Worm (Caenorhabditis elegans): ENCODE measurements around the gene sucl-1.

The sucl-1 gene

DNA sequence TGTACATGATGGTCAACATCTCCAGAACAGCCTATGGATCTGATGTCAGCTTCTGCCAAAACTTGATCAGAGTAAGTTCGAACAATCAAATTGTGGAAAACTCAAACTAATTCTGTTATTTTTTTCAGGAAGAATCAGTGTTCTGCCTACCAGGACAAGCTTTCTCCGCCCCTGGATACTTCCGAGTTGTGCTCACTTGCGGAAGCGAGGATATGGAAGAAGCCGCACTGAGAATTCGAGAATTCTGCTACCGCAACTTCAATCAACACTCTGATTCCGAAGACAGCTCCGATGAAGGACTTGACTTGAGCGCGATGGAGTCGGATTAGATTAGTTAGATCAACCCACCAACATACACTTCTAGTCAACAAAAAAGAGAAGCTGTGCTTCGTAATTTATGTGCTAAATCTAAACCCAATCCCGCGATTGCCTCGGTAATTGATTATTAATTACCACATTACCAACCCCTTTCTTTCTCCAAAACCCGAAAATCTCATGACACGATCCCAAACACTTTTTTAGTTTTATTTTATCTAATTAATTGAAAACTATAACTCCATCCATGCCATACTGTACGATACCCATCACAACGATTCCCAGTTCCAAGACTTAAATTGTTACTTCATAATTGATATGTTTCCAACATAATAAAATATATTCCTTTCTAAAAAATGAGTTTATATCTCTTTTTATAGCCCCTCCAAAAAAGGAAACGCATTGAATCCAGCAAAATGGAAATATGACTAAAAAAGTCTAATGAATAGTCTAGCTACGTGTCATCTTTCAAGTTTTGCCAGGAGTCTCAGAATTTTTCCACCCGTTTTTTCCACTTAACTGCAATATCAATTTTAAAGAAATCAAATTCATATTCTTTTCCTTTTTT lies 38.7 kb downstream of the sucl-1 start:
- peak; percentile 52 for TF ChIP-seq nhr-43 (tag; optimal IDR thresholded peaks at IDR 0.05; ENCODE audit: poor library complexity, severe bottlenecking)
- TF ChIP-seq fkh-2 (tag; optimal IDR thresholded peaks at IDR 0.05), result no peak
- peak; percentile 1 for TF ChIP-seq nhr-25 (tag; optimal IDR thresholded peaks at IDR 0.05)
- no peak for TF ChIP-seq lsy-12 (tag; optimal IDR thresholded peaks at IDR 0.05)
- TF ChIP-seq ceh-9 (tag; optimal IDR thresholded peaks at IDR 0.05), result no peak
- TF ChIP-seq elt-1 (tag; optimal IDR thresholded peaks at IDR 0.05), result no peak
- TF ChIP-seq ztf-11 (tag; optimal IDR thresholded peaks at IDR 0.05), result no peak
- peak; percentile 85 for TF ChIP-seq ama-1 (optimal IDR thresholded peaks at IDR 0.05)
- no peak for TF ChIP-seq nhr-12 (tag; optimal IDR thresholded peaks at IDR 0.05)
- TF ChIP-seq R02D3.7 (tag; optimal IDR thresholded peaks at IDR 0.05), result no peak
- TF ChIP-seq nhr-237 (tag; optimal IDR thresholded peaks at IDR 0.05), result no peak
- TF ChIP-seq nhr-67 (tag; optimal IDR thresholded peaks at IDR 0.05), result no peak
- no peak for TF ChIP-seq sea-2 (GFP tag; optimal IDR thresholded peaks at IDR 0.05)
- no peak for TF ChIP-seq nfya-1 (tag; optimal IDR thresholded peaks at IDR 0.05; ENCODE audit: insufficient read depth)
- TF ChIP-seq ceh-16 (tag; optimal IDR thresholded peaks at IDR 0.05), result no peak
- TF ChIP-seq fkh-10 (GFP tag; optimal IDR thresholded peaks at IDR 0.05), result no peak
- TF ChIP-seq nhr-77 (tag; optimal IDR thresholded peaks at IDR 0.05), result no peak
- peak; percentile 1 for TF ChIP-seq nhr-23 (tag; optimal IDR thresholded peaks at IDR 0.05)
- no peak for TF ChIP-seq unc-39 (tag; optimal IDR thresholded peaks at IDR 0.05)
- no peak for TF ChIP-seq snpc-4 (tag; optimal IDR thresholded peaks at IDR 0.05)
- no peak for TF ChIP-seq mml-1 (tag; optimal IDR thresholded peaks at IDR 0.05)

DNA sequence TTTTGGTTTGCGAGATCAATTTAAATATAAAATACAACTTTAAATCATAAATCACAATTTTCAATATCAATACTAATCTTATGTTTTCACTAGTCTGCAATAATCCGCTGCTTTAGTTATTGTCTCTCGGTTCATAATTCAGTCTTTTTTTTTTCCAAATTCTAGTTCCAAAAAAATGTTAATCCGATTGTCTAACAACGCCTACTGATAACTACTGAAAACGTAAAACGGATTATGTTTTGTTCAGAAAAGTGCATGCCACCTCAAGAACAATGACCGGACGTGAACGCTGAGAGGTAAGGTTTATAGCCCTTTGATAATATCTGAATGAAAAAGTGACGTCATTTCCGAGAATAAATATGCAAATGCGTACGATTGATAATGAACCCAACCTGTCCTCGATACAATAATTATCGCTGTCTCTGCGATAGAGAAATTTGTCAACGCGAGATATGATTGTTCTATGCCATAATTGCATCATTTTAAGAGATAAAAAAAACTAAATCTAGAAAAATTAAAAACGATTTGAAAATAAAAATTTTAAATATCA lies 39.4 kb downstream of the sucl-1 start, which contains the start of gene sprr-2:
TSS of gene sprr-2 (plus strand) at position 248 of the 550 bp plus-strand sequence.
- no peak for TF ChIP-seq snpc-4 (tag; optimal IDR thresholded peaks at IDR 0.05)
- TF ChIP-seq elt-2 (tag; optimal IDR thresholded peaks at IDR 0.05), result peak; percentile 70
- no peak for TF ChIP-seq nhr-76 (tag; optimal IDR thresholded peaks at IDR 0.05)
- no peak for TF ChIP-seq nhr-12 (tag; optimal IDR thresholded peaks at IDR 0.05)
- TF ChIP-seq elt-3 (tag; optimal IDR thresholded peaks at IDR 0.05), result no peak

DNA sequence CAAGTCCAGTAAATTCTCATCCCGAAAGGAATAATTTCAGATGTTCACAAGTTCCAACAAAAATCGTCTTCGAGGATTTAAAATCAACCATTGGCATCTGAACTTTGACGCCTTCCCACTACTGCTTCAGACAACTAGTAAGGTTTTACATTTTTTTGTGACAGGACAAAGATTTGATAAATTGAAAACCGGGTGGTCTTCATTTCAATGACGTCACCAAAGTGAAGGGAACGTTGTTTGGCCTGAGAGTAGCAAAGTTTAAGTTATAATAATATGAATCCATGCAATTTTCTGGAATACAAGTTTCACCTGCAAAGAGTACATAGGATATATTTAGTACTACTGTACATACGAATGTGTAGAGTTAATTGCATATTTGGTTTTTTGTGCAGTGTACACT lies 40.3 kb downstream of the sucl-1 start:
- no peak for TF ChIP-seq ZK546.5 (tag; optimal IDR thresholded peaks at IDR 0.05)

DNA sequence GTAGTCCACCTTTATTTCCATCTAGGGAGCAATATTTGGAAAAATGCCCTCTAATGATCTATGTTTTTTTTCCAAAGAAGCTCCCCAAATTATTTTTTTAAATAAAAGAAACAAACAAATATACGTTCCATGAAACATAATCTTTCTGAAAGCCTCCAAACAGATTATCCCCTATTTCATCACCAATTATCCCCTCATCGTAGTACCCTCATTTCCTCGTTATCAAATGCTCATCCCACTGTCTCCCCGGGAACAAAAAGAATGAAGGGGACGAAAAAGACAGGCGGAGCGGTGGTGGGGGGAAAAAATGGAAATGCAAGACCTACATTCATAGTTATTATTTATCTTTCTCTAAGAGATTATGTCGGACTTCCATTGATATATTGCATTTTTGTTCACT lies 43.6 kb downstream of the sucl-1 start:
- TF ChIP-seq tbx-2 (tag; optimal IDR thresholded peaks at IDR 0.05) (no peak), pqm-1 (tag; optimal IDR thresholded peaks at IDR 0.05) (no peak), ama-1 (optimal IDR thresholded peaks at IDR 0.05) (no peak), nhr-23 (tag; optimal IDR thresholded peaks at IDR 0.05) (no peak), zag-1 (tag; optimal IDR thresholded peaks at IDR 0.05) (no peak)

DNA sequence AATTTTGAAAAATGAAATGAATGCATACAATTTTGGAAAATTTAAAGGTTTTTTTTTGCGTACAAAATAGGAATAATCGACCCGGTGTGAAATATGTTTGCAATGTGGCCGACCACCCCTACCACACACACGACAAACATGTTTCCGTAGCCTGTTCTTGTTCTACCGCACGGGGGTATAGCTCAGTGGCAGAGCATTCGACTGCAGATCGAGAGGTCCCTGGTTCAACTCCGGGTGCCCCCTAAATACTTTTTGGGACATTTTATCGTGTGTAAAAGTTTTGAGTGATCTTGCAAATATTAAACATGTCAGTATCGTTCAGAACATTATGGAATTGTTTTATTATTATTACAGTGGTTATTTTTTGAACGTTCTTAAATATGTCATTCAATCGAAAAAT lies 50.9 kb downstream of the sucl-1 start:
- TF ChIP-seq lin-39 (tag; optimal IDR thresholded peaks at IDR 0.05) (peak; percentile 61), nhr-12 (tag; optimal IDR thresholded peaks at IDR 0.05) (no peak), nhr-67 (tag; optimal IDR thresholded peaks at IDR 0.05) (no peak), unc-39 (tag; optimal IDR thresholded peaks at IDR 0.05) (no peak), nhr-237 (tag; optimal IDR thresholded peaks at IDR 0.05) (no peak), R02D3.7 (tag; optimal IDR thresholded peaks at IDR 0.05) (no peak), ceh-9 (tag; optimal IDR thresholded peaks at IDR 0.05) (no peak), fos-1 (tag; optimal IDR thresholded peaks at IDR 0.05) (no peak), fkh-10 (GFP tag; optimal IDR thresholded peaks at IDR 0.05) (no peak), jun-1 (tag; optimal IDR thresholded peaks at IDR 0.05) (no peak), pqm-1 (tag; optimal IDR thresholded peaks at IDR 0.05) (peak; percentile 6), elt-2 (tag; optimal IDR thresholded peaks at IDR 0.05) (peak; percentile 50), lsy-12 (tag; optimal IDR thresholded peaks at IDR 0.05) (no peak), nfya-1 (tag; optimal IDR thresholded peaks at IDR 0.05; ENCODE audit: insufficient read depth) (peak; percentile 37), ceh-82 (tag; optimal IDR thresholded peaks at IDR 0.05) (no peak), hmg-11 (tag; optimal IDR thresholded peaks at IDR 0.05) (peak; percentile 77), nhr-43 (tag; optimal IDR thresholded peaks at IDR 0.05; ENCODE audit: poor library complexity, severe bottlenecking) (peak; percentile 45), nhr-25 (tag; optimal IDR thresholded peaks at IDR 0.05) (no peak), nhr-11 (tag; optimal IDR thresholded peaks at IDR 0.05) (no peak), daf-12 (tag; optimal IDR thresholded peaks at IDR 0.05) (no peak), ZK546.5 (tag; optimal IDR thresholded peaks at IDR 0.05) (no peak), ceh-16 (tag; optimal IDR thresholded peaks at IDR 0.05) (no peak), nhr-76 (tag; optimal IDR thresholded peaks at IDR 0.05) (no peak), elt-1 (tag; optimal IDR thresholded peaks at IDR 0.05) (no peak), mml-1 (tag; optimal IDR thresholded peaks at IDR 0.05) (no peak), egl-5 (tag; optimal IDR thresholded peaks at IDR 0.05) (no peak), nhr-28 (tag; optimal IDR thresholded peaks at IDR 0.05) (no peak), tbx-2 (tag; optimal IDR thresholded peaks at IDR 0.05) (peak; percentile 47), pha-4 (tag; optimal IDR thresholded peaks at IDR 0.05) (peak; percentile 33), ama-1 (optimal IDR thresholded peaks at IDR 0.05) (no peak), egl-27 (tag; optimal IDR thresholded peaks at IDR 0.05) (no peak), ceh-28 (tag; optimal IDR thresholded peaks at IDR 0.05) (no peak), mdl-1 (tag; optimal IDR thresholded peaks at IDR 0.05) (no peak)
